Worm (Caenorhabditis elegans) whole organism, late embryonic: ENCODE measurements around the gene C25F9.2.

Experiments used
- ceh-2 ChIP-seq: sonication (generic microtip); optimal IDR thresholded peaks from 2 replicates; lab custom pipeline; 2016; ENCODE audit warnings: missing genotype, missing genetic modification characterization, missing compliant biosample characterization
- ceh-24 ChIP-seq: sonication (generic microtip); optimal IDR thresholded peaks from 2 replicates; lab custom pipeline; 2016; ENCODE audit warnings: mild to moderate bottlenecking, missing genetic modification characterization, missing compliant biosample characterization
- dve-1 ChIP-seq: sonication (generic microtip); optimal IDR thresholded peaks from 2 replicates; lab custom pipeline; 2017; ENCODE audit warnings: antibody characterized with exemption, mild to moderate bottlenecking, missing genetic modification characterization, missing compliant biosample characterization
- ets-4 ChIP-seq: sonication (generic microtip); optimal IDR thresholded peaks from 2 replicates; lab custom pipeline; 2016; ENCODE audit warnings: missing genetic modification characterization, missing compliant biosample characterization
- hlh-13 ChIP-seq: fragments of 200-800 bp; sonication (Bioruptor generic); optimal IDR thresholded peaks from 2 replicates; lab custom pipeline; 2018; ENCODE audit warnings: mild to moderate bottlenecking, missing genetic modification characterization, missing compliant biosample characterization
- hlh-15 ChIP-seq: sonication (generic microtip); optimal IDR thresholded peaks from 2 replicates; lab custom pipeline; 2016; ENCODE audit warnings: missing genetic modification characterization, missing compliant biosample characterization
- nfya-1 ChIP-seq: sonication (generic microtip); optimal IDR thresholded peaks from 2 replicates; lab custom pipeline; 2017; ENCODE audit warnings: missing genetic modification characterization, mild to moderate bottlenecking, missing compliant biosample characterization, antibody characterized with exemption, moderate library complexity
- npax-4 ChIP-seq: sonication (generic microtip); optimal IDR thresholded peaks from 2 replicates; lab custom pipeline; 2016; ENCODE audit warnings: missing genetic modification characterization, missing compliant biosample characterization
- pat-9 ChIP-seq: fragments of 200-800 bp; sonication (Bioruptor generic); optimal IDR thresholded peaks from 2 replicates; lab custom pipeline; 2018; ENCODE audit warnings: mild to moderate bottlenecking, missing genetic modification characterization, moderate library complexity, missing compliant biosample characterization
- pax-1 ChIP-seq: fragments of 150-350 bp; optimal IDR thresholded peaks from 2 replicates; lab custom pipeline; 2014; ENCODE audit warnings: missing biosample characterization, missing genetic modification characterization
- sox-4 ChIP-seq: sonication (generic microtip); optimal IDR thresholded peaks from 2 replicates; lab custom pipeline; 2017; ENCODE audit warnings: mild to moderate bottlenecking, missing genetic modification characterization, inconsistent platforms, missing compliant biosample characterization

DNA sequence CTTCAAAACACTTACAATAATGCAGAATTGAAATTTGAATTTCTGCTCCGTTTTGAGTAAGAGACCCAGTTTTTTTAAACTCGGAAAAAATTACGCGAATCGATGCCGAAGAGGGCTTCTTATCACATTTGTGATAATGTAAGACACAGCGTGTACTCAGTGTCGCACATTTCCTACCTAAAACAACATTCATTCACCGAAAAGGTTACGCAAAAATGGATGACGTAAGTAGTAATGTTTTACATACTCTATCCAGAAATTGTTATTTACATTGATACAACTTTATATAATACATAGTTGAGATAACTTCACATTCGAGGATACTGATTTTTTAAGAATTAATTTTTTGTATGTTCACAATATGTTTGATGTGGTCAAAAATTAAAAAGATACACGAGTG is 4.8 kb upstream of the C25F9.2 start, which contains the start of the genes C25F9.4 and C25F9.9:
- no peak for TF ChIP-seq hlh-15 (tag; lab: Kevin White, UChicago)
- no peak for TF ChIP-seq sox-4 (tag; lab: Kevin White, UChicago)
- TF ChIP-seq dve-1 (tag; lab: Kevin White, UChicago), result no peak
- TF ChIP-seq pat-9 (tag; lab: Kevin White, UChicago), result no peak
- TF ChIP-seq pax-1, result no peak
- TF ChIP-seq ceh-2, result no peak
- no peak for TF ChIP-seq ets-4 (tag; lab: Kevin White, UChicago)
- no peak for TF ChIP-seq npax-4
- TF ChIP-seq nfya-1 (tag; lab: Kevin White, UChicago), result no peak
- TF ChIP-seq ceh-24 (tag; lab: Kevin White, UChicago), result no peak
- TF ChIP-seq hlh-13 (GFP tag; lab: Kevin White, UChicago), result no peak
